Worm (Caenorhabditis elegans): ENCODE results near the gene str-9.
"Not testable (repeated sequence)": the region's sequence is repeated elsewhere in the genome, so short reads cannot be mapped to it uniquely, and the experiment has no call there.

Gene str-9

DNA sequence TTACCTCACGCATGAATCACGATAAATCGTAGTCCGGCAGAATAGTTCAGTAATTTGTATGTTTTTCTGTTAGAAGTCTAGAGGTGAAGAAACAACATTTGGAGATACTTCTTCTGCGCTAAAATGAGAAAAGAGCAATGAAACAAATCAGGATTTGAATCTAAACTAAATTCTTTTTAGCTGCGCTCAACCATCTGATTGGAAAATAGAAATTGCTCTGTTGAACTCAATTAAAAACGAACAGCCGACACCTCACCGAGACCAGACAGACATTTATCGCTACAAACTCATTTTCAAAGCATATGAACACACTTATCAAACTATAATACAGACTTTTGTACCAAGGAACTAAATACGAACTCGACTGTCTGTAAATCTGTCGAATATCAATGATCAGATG is 44.1 kb downstream of the str-9 start, which contains the start of gene T26E4.9:
Gene T26E4.9 (minus strand): TSS at position 101 of the 400 bp plus-strand sequence.
- TF ChIP-seq ama-1 (optimal IDR thresholded peaks at IDR 0.05); dsc-1 (tag; optimal IDR thresholded peaks at IDR 0.05); ztf-11 (tag; optimal IDR thresholded peaks at IDR 0.05): not testable (repeated sequence)

- TF ChIP-seq unc-86 (tag; optimal IDR thresholded peaks at IDR 0.05); ceh-8 (GFP tag; optimal IDR thresholded peaks at IDR 0.05); snu-23 (GFP tag; optimal IDR thresholded peaks at IDR 0.05): not testable (repeated sequence)
These were observed 44.5 kb downstream of the str-9 start, which contains the start of gene srd-27 for ce11 chrV:15803079-15803478. Gene srd-27, plus strand, starts transcription at chrV:15803379.

ce11 chrV:15803748-15804147 is 45.2 kb downstream of the str-9 start, which contains the start of gene T26E4.18:
Gene T26E4.18, minus strand, starts transcription at chrV:15803848.
- not testable (repeated sequence) for TF ChIP-seq nhr-12 (tag; optimal IDR thresholded peaks at IDR 0.05); aha-1 (tag; optimal IDR thresholded peaks at IDR 0.05); ceh-63 (GFP tag; optimal IDR thresholded peaks at IDR 0.05)

ce11 chrV:15807420-15807819 is 48.9 kb downstream of the str-9 start, which contains the start of gene srsx-38:
Gene srsx-38, minus strand, starts transcription at chrV:15807520.
- TF ChIP-seq fkh-8 (tag; optimal IDR thresholded peaks at IDR 0.05); blmp-1 (tag; optimal IDR thresholded peaks at IDR 0.05); efl-1 (optimal IDR thresholded peaks at IDR 0.05); efl-1 (GFP tag; optimal IDR thresholded peaks at IDR 0.05 in 1 of 2): not testable (repeated sequence)

DNA sequence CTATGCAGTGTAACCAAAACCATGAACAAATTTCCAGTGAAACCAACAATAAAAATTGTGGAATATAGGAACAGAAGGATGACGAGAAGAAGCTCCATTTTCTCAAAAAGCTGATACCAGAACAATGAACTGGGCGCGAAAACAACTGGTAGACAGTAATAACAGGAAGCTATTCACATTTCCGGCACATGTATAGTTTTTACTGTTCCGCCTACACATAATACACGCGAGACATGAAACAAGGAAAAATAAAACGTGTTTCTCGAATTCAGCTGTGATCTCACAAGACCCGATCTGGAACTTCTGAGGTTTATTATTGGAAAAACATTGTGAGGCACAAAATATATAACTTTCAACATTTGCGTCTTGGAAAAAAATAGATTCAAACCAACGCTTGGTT is 51.0 kb downstream of the str-9 start, which contains the start of gene srsx-36:
Gene srsx-36 (minus strand): TSS at position 101 of the 400 bp plus-strand sequence.
- TF ChIP-seq mef-2 (tag; optimal IDR thresholded peaks at IDR 0.05) = no peak
- TF ChIP-seq elt-2 (tag; optimal IDR thresholded peaks at IDR 0.05) = no peak
- no peak for TF ChIP-seq F16B12.6 (tag; optimal IDR thresholded peaks at IDR 0.05)
- TF ChIP-seq ama-1 (optimal IDR thresholded peaks at IDR 0.05) = no peak
- TF ChIP-seq lin-35 (GFP tag; optimal IDR thresholded peaks at IDR 0.05) = no peak
- no peak for TF ChIP-seq dsc-1 (tag; optimal IDR thresholded peaks at IDR 0.05)
- TF ChIP-seq tbx-2 (tag; optimal IDR thresholded peaks at IDR 0.05) = no peak

Data from whole organism, L1 larva.